Fruit fly (Drosophila melanogaster): ENCODE data around the gene kibra.

kibra gene

DNA sequence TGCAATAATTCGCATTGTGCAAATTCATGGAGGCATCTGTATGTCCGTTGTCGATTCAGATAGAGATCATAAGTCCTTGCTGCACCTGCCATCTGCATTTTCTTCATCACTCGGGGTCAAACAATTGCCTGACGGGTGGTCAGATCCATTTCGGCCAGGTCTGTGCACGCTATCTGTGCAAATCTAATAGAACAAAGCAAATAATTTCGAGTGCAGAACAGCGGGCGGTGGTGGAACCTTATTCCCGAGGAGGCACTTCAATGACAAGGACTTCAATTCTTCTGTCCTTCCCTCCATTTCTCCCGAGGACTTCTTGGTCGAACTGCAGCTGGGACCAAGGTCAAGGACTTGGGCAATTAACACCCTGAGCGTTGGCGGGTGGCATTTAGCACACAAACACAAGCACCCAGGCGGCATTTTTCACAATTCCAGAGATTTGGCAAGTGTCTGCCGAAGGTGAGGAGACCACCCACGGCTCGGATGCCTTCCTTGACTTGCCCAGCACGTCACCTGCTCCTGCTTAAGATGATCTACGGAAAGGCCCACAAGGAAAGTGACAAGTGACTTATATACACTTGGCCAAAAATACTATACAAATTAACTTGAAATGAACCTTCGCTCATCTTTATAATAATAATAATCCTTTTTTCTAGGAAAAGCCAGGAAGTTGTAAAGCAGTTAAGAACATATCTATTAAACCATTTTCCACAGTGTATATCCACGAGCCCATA, 44.5 kb downstream of the kibra start:
- no peak for TF ChIP-seq CG17801 (GFP tag; optimal IDR thresholded peaks at IDR 0.05; ENCODE audit: partially characterized antibody)

DNA sequence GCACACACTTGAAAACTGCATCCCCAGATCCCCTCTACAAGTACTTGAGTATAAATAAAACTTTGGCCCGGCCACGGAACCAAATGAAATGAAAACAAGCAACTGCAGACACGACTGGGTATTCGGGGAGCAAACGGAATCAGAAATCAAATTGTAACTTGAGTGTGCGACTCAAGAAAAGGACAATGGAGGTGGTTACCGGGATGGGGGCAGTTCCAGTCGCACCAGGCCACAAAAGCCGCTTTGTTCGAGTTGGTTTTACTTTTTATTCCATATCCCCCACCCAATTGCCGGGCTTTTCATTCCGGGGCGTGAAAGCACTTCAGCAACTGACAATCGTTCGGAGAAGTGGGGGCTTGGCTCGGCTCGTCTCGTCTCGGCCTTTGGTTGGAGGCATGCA, 46.2 kb downstream of the kibra start:
- no peak for TF ChIP-seq CG17801 (GFP tag; optimal IDR thresholded peaks at IDR 0.05; ENCODE audit: partially characterized antibody)

DNA sequence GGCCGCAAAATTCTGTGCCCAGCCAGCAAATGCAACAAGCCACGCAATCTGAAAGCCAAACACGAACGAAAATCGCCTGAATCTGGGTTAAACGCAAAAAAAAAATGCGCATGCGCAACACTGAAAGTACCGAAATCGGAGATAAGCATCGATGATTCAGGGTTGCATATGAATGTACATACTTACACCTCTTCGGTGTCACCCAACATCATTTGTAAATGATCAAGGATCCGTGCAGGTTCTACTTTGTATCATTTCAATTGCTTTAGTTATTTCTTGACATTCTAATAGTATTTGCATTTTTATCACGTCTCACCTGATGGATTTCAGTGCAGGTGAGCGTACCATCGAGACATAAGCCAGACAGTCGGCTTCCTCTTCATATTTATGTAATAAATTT, 47.0 kb downstream of the kibra start:
- no peak for TF ChIP-seq CG17801 (GFP tag; optimal IDR thresholded peaks at IDR 0.05; ENCODE audit: partially characterized antibody)

DNA sequence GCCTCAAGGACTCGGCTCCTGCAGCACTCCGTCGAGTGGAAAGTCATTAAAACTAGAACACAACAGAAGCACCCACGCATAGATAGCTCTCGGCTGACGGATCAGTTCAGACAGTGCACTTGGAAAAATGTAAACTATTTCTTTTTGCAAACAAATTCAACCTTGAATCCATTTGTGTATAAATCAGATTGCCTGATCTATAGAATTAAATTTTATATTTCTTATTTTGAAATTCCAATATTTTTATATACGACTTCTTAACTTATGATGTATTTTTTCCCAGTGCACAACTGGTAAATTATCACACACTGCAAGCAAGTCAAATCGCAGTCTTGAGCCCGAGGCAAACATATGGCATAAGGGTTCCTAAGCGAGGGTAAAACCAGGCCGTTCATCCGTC, 49.3 kb downstream of the kibra start:
- no peak for TF ChIP-seq CG17801 (GFP tag; optimal IDR thresholded peaks at IDR 0.05; ENCODE audit: partially characterized antibody)

DNA sequence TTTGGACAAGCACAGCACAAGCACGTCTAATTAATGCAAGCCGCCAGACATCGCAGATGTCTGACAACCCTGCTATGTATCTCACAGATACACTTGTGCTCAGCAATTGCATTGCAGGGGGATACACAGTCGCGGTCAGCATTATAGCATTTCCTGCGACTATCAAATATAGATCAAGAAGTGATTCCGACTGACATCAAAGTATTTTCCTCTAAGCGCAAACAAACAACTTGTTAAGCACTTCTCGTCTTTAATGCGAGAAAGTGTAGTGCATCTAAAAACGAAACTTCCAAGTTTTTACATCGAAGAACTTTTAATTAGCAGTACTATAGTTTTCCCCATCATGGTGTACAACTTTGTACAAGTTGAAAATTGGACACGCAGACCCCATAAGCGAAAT, 51.1 kb downstream of the kibra start:
- no peak for TF ChIP-seq CG17801 (GFP tag; optimal IDR thresholded peaks at IDR 0.05; ENCODE audit: partially characterized antibody)

DNA sequence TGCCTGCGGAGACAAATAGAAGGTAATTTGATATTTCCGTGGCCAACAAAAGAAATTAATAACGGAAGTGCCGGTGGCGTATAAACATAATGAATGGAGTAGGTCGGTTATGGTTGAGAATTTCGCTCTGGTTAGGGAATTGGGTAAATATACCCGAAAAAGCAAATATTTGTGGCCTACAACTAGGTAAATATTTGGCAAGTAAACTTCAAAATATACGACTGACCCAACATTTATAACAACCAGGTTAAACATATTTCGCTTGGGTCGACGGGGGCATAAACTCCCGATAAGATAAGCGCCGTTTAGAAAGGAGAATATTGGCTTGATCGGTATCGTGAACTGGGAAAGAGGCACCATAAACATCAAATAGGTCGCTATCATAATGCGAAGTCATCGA, 53.2 kb downstream of the kibra start:
- TF ChIP-seq CG17801 (GFP tag; optimal IDR thresholded peaks at IDR 0.05; ENCODE audit: partially characterized antibody), result no peak

DNA sequence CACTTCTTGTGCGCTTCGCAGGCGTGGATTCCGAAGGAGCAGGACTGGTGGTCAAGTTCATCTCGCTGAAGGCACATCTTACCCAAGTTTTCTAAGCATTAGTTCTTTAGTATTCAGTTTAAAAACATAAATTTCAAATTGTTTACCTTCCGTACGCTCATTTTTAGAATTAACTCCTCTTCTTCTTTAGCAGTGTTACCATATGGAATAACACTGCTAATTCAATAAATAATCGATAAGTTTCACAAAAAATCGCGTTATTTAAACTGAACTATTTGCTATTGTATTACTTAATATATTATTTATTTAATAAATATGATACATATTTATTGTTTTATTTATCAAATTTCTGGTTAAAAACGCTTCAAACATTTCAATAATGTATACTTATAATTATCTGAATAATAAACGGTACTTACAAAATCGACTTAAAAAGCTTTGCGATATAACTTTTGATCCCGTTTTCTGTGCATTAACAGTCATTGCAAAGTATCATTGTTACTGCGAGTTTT, 61.0 kb downstream of the kibra start, which contains the start of the genes Rad17 and BigH1:
Gene Rad17 (minus strand): TSS at position 209 of the 512 bp plus-strand sequence.
Gene BigH1 (plus strand): TSS at position 462 of the 512 bp plus-strand sequence.
- no peak for TF ChIP-seq CG17801 (GFP tag; optimal IDR thresholded peaks at IDR 0.05; ENCODE audit: partially characterized antibody)

DNA sequence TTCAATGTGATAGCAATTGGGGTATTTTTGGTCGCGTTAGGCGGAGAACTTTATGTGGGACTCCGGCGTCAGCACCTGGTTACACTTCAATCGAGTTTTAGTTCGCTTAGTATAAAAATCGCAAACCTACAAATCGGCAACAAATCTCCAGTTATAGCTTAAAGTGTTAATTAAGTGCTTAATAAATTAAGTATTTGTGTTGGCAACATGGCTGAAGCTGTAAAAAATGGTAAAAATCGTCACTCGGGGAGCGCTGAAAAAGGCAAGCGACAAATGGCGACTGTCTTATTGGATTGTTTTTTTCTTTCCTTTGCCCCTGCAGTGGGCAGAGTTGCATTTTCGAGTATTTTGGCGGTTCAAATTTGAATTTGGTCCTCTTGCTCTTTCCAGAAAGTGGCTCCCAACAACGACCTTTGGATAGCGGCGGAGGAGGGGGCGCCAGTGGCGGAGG, 64.7 kb downstream of the kibra start, which contains the start of gene Hexim:
Gene Hexim (plus strand): TSS at position 85 of the 451 bp plus-strand sequence.
- TF ChIP-seq CG17801 (GFP tag; optimal IDR thresholded peaks at IDR 0.05; ENCODE audit: partially characterized antibody), result peak; percentile 72

DNA sequence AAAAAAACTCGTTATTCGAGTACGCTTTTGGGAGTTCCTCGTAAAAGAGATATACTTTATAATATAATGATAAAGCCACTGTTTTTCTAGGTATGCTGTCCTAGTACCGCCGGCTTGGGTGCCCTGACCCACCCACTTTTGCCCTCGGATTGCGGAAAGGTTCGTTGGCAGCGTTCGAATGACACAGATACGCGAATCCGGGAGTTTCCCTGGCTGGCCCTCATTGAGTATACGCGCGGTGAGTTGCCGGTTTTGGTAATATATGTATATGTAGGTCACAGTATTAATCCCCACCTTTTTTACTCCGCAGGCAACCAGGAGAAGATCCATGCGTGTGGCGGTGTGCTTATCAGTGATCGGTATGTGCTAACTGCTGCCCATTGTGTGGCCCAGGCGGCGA, 65.9 kb downstream of the kibra start:
- TF ChIP-seq CG17801 (GFP tag; optimal IDR thresholded peaks at IDR 0.05; ENCODE audit: partially characterized antibody), result no peak

DNA sequence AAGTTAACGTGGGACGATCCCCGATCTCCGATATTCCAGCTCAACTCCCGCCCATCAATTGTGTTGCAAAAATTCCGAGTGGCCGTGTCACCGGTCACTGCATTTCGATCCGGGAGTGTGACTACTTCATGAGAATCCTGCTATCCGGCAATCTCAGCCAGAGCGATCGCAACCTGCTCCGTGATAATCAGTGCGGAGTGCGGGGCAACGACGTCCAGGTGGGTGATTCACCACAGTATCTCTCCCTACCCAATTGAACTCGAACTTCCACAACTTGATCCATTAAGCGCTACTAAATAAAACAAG, 66.5 kb downstream of the kibra start:
- TF ChIP-seq CG17801 (GFP tag; optimal IDR thresholded peaks at IDR 0.05; ENCODE audit: partially characterized antibody), result no peak

DNA sequence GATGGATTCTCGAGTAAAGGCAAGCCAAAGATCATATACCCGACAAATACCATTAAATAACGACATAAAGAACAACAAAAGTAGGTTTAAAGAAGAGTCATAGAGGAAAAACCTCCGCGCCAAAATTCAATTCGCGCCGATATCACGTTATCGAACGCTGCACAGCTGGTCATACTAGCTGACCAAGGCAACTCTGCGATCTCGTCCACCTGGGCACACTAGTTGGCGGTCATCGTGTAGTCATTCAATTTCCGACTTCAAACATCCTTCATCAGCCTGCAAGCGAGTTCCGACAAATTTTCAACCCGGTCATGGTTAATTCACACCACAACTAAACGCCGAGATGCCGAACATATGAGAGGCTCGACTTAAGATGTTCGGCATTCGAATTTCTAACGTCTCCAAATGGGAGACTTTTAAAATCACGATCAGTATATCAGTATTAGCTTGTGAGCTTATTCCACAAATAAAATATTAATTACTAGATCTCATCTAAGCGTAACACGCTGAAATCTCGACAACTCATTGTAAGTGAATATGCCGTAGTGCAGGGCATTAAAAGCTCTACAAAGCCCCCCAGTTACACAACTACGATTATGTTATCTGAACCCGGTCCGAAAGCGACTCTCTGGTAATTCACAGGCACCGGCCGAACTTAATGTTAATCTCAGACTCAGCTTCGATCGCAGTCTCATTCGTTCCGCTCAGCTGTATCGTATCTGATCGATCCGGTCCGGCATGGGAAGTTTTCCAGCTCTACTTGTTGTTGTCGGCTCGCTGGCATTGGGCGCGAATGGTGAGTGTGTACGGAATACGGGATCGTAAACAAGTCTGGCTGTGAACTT, 67.1 kb downstream of the kibra start, which contains the start of gene CG3505:
Gene CG3505 (plus strand): TSS at position 688 of the 845 bp plus-strand sequence.
- no peak for TF ChIP-seq CG17801 (GFP tag; optimal IDR thresholded peaks at IDR 0.05; ENCODE audit: partially characterized antibody)

DNA sequence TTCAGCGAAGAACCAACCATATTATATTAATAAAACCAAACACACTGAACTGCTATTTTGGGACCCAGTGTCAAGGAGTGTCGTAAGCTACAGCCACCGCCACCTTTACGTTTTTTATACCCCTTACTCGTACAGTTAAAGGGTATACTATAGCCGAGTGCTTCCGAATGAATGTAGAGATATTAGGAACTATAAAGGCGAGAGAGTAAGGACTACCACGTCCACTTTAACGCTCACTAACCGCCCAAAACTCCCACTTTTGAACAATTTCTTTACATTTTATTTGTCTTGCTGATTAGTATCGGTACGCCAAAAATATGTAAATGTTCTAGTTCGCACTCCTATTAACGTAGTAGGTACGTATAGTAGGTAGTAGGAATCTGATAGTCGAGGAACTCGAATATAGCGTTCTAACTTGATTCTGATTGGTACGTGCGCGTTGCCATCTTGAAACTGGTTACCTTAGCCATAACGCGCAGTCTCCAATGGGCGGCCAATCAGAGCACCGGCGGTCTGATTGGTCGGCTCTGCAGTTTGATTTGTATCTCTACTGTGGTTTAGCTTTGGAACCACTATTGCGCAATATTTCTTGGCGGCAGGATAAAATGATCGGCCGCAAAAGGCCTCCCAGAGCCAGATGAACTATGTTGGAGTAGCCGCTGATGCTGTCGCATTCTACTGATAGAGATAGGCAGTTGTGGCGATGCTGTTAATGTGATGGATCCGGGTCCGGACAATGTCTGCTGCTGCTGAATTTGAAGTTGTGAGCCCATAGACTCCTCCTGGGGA, 68.0 kb downstream of the kibra start:
- no peak for TF ChIP-seq CG17801 (GFP tag; optimal IDR thresholded peaks at IDR 0.05; ENCODE audit: partially characterized antibody)

DNA sequence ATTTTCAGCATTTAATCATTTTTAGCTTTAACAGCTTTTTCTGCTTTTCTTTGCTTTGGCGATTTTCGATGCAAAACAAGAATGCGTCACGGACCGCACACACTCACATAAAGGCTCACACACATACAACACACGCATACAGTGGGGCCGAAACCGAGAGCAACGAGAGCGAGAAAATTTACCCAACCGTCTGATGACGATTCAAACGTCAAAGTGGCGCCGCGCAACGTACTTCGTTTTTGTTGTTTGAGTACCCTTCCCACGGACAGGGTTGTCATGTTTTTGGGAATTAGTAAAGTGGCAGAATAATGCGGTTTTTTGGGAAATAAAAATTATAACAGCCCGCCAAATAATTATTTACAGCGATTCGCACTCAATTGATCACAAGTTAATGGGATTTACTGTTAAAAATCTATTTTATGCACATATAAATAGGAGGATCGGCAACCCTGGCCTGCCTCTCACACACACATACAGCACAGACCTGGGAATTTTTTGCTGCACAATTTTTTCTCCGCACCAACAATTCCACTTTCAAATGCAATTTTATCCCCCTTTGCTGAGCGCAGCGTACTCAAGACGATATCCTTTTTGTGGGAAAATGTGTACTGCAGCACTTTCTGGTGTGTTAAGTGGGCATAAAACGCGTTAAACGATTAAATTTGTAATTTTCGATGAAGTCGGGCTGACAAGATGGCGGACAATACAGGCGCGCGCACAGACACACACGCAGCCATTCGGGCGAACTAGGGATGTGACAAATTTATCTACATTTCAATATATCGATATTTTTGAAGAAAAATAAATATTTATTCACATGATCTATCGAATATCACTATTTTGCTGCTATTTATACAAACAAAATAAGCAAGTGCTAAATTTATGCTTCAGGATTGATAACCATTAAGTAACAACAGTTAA, 68.8 kb downstream of the kibra start:
- TF ChIP-seq CG17801 (GFP tag; optimal IDR thresholded peaks at IDR 0.05; ENCODE audit: partially characterized antibody), result peak; percentile 89

All from ovary, adult (tissue).